Worm (Caenorhabditis elegans) whole organism, late embryonic: ENCODE data around the gene cyp-35B3.

Experiments
- ceh-31 ChIP-seq: sonication (generic microtip); optimal IDR thresholded peaks from 2 replicates; lab custom pipeline; 2016; ENCODE audit warnings: missing genetic modification characterization, missing compliant biosample characterization
- ceh-45 ChIP-seq: fragments of 200-800 bp; sonication (Bioruptor generic); IDR thresholded peaks from 2 replicates; pipeline ENCODE4 v1.3.6; 2022; ENCODE audit warnings: missing genetic modification reagents, missing genetic modification characterization, missing compliant biosample characterization
- ceh-9 ChIP-seq: sonication (generic microtip); optimal IDR thresholded peaks from 2 replicates; lab custom pipeline; 2016; ENCODE audit warnings: mild to moderate bottlenecking, missing genetic modification characterization, inconsistent platforms, missing compliant biosample characterization
- hlh-6 ChIP-seq: sonication (generic microtip); optimal IDR thresholded peaks from 2 replicates; lab custom pipeline; 2016; ENCODE audit warnings: missing genotype, missing genetic modification characterization, missing compliant biosample characterization
- sdc-2 ChIP-seq: sonication (generic microtip); optimal IDR thresholded peaks from 2 replicates; lab custom pipeline; 2016; ENCODE audit warnings: missing genotype, missing genetic modification characterization, missing compliant biosample characterization
- ztf-16 ChIP-seq: sonication (generic microtip); optimal IDR thresholded peaks from 2 replicates; lab custom pipeline; 2017; ENCODE audit warnings: missing genetic modification characterization, missing compliant biosample characterization

- no peak for TF ChIP-seq ztf-16 (tag; lab: Kevin White, UChicago)
- TF ChIP-seq ceh-9 (tag; lab: Kevin White, UChicago) = no peak
- TF ChIP-seq sdc-2 (tag; lab: Kevin White, UChicago) = no peak
- no peak for TF ChIP-seq ceh-31 (tag; lab: Kevin White, UChicago)
- TF ChIP-seq hlh-6 = no peak
- no peak for TF ChIP-seq ceh-45
These were observed 28.7 kb upstream of the cyp-35B3 start, which contains the start of gene srx-67 for ce11 chrV:3916480-3916879.
